Fruit fly (Drosophila melanogaster) whole organism: ENCODE results near the gene CG43116.

Experiments
- CG8478 ChIP-seq: fragments of >200 bp; optimal IDR thresholded peaks from 2 replicates; lab custom pipeline; 2018; ENCODE audit warnings: inconsistent platforms
- Dll ChIP-seq: fragments of >200 bp; optimal IDR thresholded peaks from 2 replicates; lab custom pipeline; 2017
- EcR ChIP-seq, 2 experiments: fragments of >200 bp; optimal IDR thresholded peaks; 2 replicates each; lab custom pipeline; 2017; ENCODE audit warnings: missing biosample characterization in 2 of 2, missing genetic modification characterization in 2 of 2, missing genetic modification reagents in 2 of 2
- pan ChIP-seq: fragments of >200 bp; optimal IDR thresholded peaks from 2 replicates; lab custom pipeline; 2017
- psq ChIP-seq: fragments of >200 bp; optimal IDR thresholded peaks from 2 replicates; lab custom pipeline; 2017
- usp ChIP-seq: fragments of >200 bp; optimal IDR thresholded peaks from 2 replicates; lab custom pipeline; 2017; ENCODE audit warnings: missing biosample characterization, missing genetic modification characterization, mixed read lengths

The CG43116 gene

dm6 chr3R:26004377-26005000 is 7.7 kb upstream of the CG43116 start:
- no peak for TF ChIP-seq CG8478 (lab: Kevin White, UChicago)
- peak in 1 of 2 experiments; percentile 20 for TF ChIP-seq EcR (GFP tag; optimal IDR thresholded peaks at IDR 0.05; lab: Kevin White, UChicago)

- TF ChIP-seq Dll (lab: Kevin White, UChicago) (peak; percentile 0), pan (no peak), psq (lab: Kevin White, UChicago) (no peak), CG8478 (lab: Kevin White, UChicago) (no peak), EcR (GFP tag; optimal IDR thresholded peaks at IDR 0.05; lab: Kevin White, UChicago) (peak in 1 of 2 experiments; percentile 47)
These were observed 6.0 kb upstream of the CG43116 start for dm6 chr3R:26002570-26003332.

dm6 chr3R:26002039-26002438 is 5.2 kb upstream of the CG43116 start:
- TF ChIP-seq pan = no peak
- no peak for TF ChIP-seq usp (GFP tag; lab: Kevin White, UChicago)
- no peak for TF ChIP-seq psq (lab: Kevin White, UChicago)
- TF ChIP-seq CG8478 (lab: Kevin White, UChicago) = no peak
- no peak for TF ChIP-seq Dll (lab: Kevin White, UChicago)
- no peak for TF ChIP-seq EcR (GFP tag; optimal IDR thresholded peaks at IDR 0.05; lab: Kevin White, UChicago)

dm6 chr3R:26000720-26001682 is 4.2 kb upstream of the CG43116 start:
- no peak for TF ChIP-seq pan
- TF ChIP-seq CG8478 (lab: Kevin White, UChicago) = no peak
- no peak for TF ChIP-seq usp (GFP tag; lab: Kevin White, UChicago)
- TF ChIP-seq EcR (GFP tag; optimal IDR thresholded peaks at IDR 0.05; lab: Kevin White, UChicago) = no peak
- TF ChIP-seq psq (lab: Kevin White, UChicago) = no peak
- no peak for TF ChIP-seq Dll (lab: Kevin White, UChicago)

- TF ChIP-seq CG8478 (lab: Kevin White, UChicago) = no peak
- no peak for TF ChIP-seq psq (lab: Kevin White, UChicago)
- TF ChIP-seq Dll (lab: Kevin White, UChicago) = no peak
- TF ChIP-seq usp (GFP tag; lab: Kevin White, UChicago) = no peak
These were observed 2.8 kb upstream of the CG43116 start for dm6 chr3R:25999611-26000010.

dm6 chr3R:25999130-25999529 is 2.3 kb upstream of the CG43116 start:
- TF ChIP-seq EcR (GFP tag; optimal IDR thresholded peaks at IDR 0.05; lab: Kevin White, UChicago) = no peak
- TF ChIP-seq CG8478 (lab: Kevin White, UChicago) = no peak
- no peak for TF ChIP-seq Dll (lab: Kevin White, UChicago)
- no peak for TF ChIP-seq psq (lab: Kevin White, UChicago)
- TF ChIP-seq usp (GFP tag; lab: Kevin White, UChicago) = no peak
- no peak for TF ChIP-seq pan

- TF ChIP-seq EcR (GFP tag; optimal IDR thresholded peaks at IDR 0.05; lab: Kevin White, UChicago) (no peak), Dll (lab: Kevin White, UChicago) (no peak), pan (no peak), CG8478 (lab: Kevin White, UChicago) (no peak), psq (lab: Kevin White, UChicago) (no peak), usp (GFP tag; lab: Kevin White, UChicago) (no peak)
These were observed 395 bp upstream of the CG43116 start for dm6 chr3R:25997068-25997714.

- TF ChIP-seq Dll (lab: Kevin White, UChicago) = no peak
- no peak for TF ChIP-seq pan
- TF ChIP-seq psq (lab: Kevin White, UChicago) = no peak
- TF ChIP-seq EcR (GFP tag; optimal IDR thresholded peaks at IDR 0.05; lab: Kevin White, UChicago) = no peak
- no peak for TF ChIP-seq usp (GFP tag; lab: Kevin White, UChicago)
- no peak for TF ChIP-seq CG8478 (lab: Kevin White, UChicago)
These were observed 13.5 kb downstream of the CG43116 start for dm6 chr3R:25983274-25983673.

dm6 chr3R:25982734-25983133 is 14.1 kb downstream of the CG43116 start, which contains the start of gene Nf1:
TSS of gene Nf1 (plus strand) at chr3R:25983013.
- TF ChIP-seq psq (lab: Kevin White, UChicago) (no peak), pan (no peak)

dm6 chr3R:25969780-25970179 is 27.0 kb downstream of the CG43116 start, which contains the start of gene fid:
TSS of gene fid (plus strand) at chr3R:25970080.
- TF ChIP-seq EcR (GFP tag; optimal IDR thresholded peaks at IDR 0.05; lab: Kevin White, UChicago) = no peak
- TF ChIP-seq psq (lab: Kevin White, UChicago) = no peak
- TF ChIP-seq Dll (lab: Kevin White, UChicago) = no peak
- no peak for TF ChIP-seq usp (GFP tag; lab: Kevin White, UChicago)
- no peak for TF ChIP-seq CG8478 (lab: Kevin White, UChicago)
- TF ChIP-seq pan = no peak

dm6 chr3R:25968915-25969314 is 27.9 kb downstream of the CG43116 start:
- no peak for TF ChIP-seq EcR (GFP tag; optimal IDR thresholded peaks at IDR 0.05; lab: Kevin White, UChicago)
- TF ChIP-seq CG8478 (lab: Kevin White, UChicago) = no peak
- TF ChIP-seq psq (lab: Kevin White, UChicago) = no peak
- TF ChIP-seq Dll (lab: Kevin White, UChicago) = no peak
- TF ChIP-seq usp (GFP tag; lab: Kevin White, UChicago) = no peak
- no peak for TF ChIP-seq pan
